Fruit fly (Drosophila melanogaster) whole organism, embryonic: ENCODE data around the gene wrm2.
A peak's percentile ranks its signal among the peaks of the same experiment; 100 is the strongest.

Experiments
- Asciz ChIP-seq: fragments of 200-800 bp; sonication (Bioruptor generic); optimal IDR thresholded peaks from 2 replicates; lab custom pipeline; 2017; ENCODE audit warnings: missing biosample characterization, mild to moderate bottlenecking, missing genetic modification characterization, missing genetic modification reagents
- CG10366 ChIP-seq: fragments of 200-800 bp; sonication (Bioruptor generic); IDR thresholded peaks from 2 replicates; pipeline ENCODE4 v1.3.6; 2022; ENCODE audit warnings: missing biosample characterization, missing genetic modification characterization
- CG10654 ChIP-seq: fragments of 200-800 bp; sonication (Bioruptor generic); optimal IDR thresholded peaks from 2 replicates; lab custom pipeline; 2016; ENCODE audit warnings: missing biosample characterization, missing genetic modification characterization
- CG11696 ChIP-seq: fragments of 200-800 bp; sonication (Bioruptor generic); IDR thresholded peaks from 2 replicates; pipeline ENCODE4 v1.3.6; 2022; ENCODE audit warnings: missing biosample characterization, missing genetic modification characterization
- CG14014 ChIP-seq: fragments of 200-800 bp; sonication (Bioruptor generic); IDR thresholded peaks from 2 replicates; pipeline ENCODE4 v1.3.6; 2022; ENCODE audit warnings: missing biosample characterization, missing genetic modification characterization
- CG14667 ChIP-seq: fragments of 200-800 bp; sonication (Bioruptor generic); IDR thresholded peaks from 2 replicates; pipeline ENCODE4 v1.3.6; 2022; ENCODE audit warnings: missing biosample characterization, missing genetic modification characterization
- CG14965 ChIP-seq: fragments of 200-800 bp; sonication (Bioruptor generic); optimal IDR thresholded peaks from 2 replicates; lab custom pipeline; 2016; ENCODE audit warnings: missing biosample characterization, missing genetic modification characterization, borderline replicate concordance
- CG16813 ChIP-seq: fragments of 200-800 bp; sonication (Bioruptor generic); IDR thresholded peaks from 3 replicates; pipeline ENCODE4 v1.3.6; 2022; ENCODE audit warnings: missing biosample characterization, missing genetic modification characterization; ENCODE audit not compliant: partially characterized antibody
- CG17328 ChIP-seq: fragments of 200-800 bp; sonication (Bioruptor generic); IDR thresholded peaks from 2 replicates; pipeline ENCODE4 v1.3.6; 2022; ENCODE audit warnings: missing biosample characterization, missing genetic modification characterization
- CG2116 ChIP-seq: fragments of 200-800 bp; sonication (Bioruptor generic); optimal IDR thresholded peaks from 3 replicates; lab custom pipeline; 2018; ENCODE audit warnings: missing biosample characterization, mild to moderate bottlenecking, missing genetic modification characterization
- CG2712 ChIP-seq: fragments of 200-800 bp; optimal IDR thresholded peaks from 3 replicates; lab custom pipeline; 2019; ENCODE audit warnings: missing biosample characterization, mild to moderate bottlenecking, missing genetic modification characterization, moderate library complexity
- CG2889 ChIP-seq: fragments of 200-800 bp; sonication (Bioruptor generic); IDR thresholded peaks from 3 replicates; pipeline ENCODE4 v1.3.6; 2022; ENCODE audit warnings: missing biosample characterization, missing genetic modification characterization
- CG30431 ChIP-seq: fragments of 200-800 bp; sonication (Bioruptor generic); optimal IDR thresholded peaks from 2 replicates; lab custom pipeline; 2017; ENCODE audit warnings: missing biosample characterization, missing genetic modification characterization
- CG32532 ChIP-seq: fragments of 200-800 bp; sonication (Bioruptor generic); IDR thresholded peaks from 2 replicates; pipeline ENCODE4 v1.3.6; 2022; ENCODE audit warnings: missing biosample characterization, missing genetic modification characterization
- CG32772 ChIP-seq: fragments of 200-800 bp; sonication (Bioruptor generic); IDR thresholded peaks from 2 replicates; pipeline ENCODE4 v1.3.6; 2022; ENCODE audit warnings: missing biosample characterization, missing genetic modification characterization
- CG43689 ChIP-seq: fragments of 200-800 bp; sonication (Bioruptor generic); IDR thresholded peaks from 2 replicates; pipeline ENCODE4 v1.3.6; 2022; ENCODE audit warnings: missing biosample characterization, missing genetic modification characterization
- CG4424 ChIP-seq: fragments of 200-800 bp; sonication (Bioruptor generic); optimal IDR thresholded peaks from 3 replicates; lab custom pipeline; 2016; ENCODE audit warnings: missing biosample characterization, missing genetic modification characterization
- CG4820 ChIP-seq: fragments of 200-800 bp; sonication (Bioruptor generic); optimal IDR thresholded peaks from 3 replicates; lab custom pipeline; 2016; ENCODE audit warnings: missing biosample characterization, missing genetic modification characterization
- CG6654 ChIP-seq: fragments of 200-800 bp; sonication (Bioruptor generic); optimal IDR thresholded peaks from 2 replicates; lab custom pipeline; 2017; ENCODE audit warnings: missing biosample characterization, mild to moderate bottlenecking, missing genetic modification characterization
- CG6689 ChIP-seq: fragments of 200-800 bp; sonication (Bioruptor generic); IDR thresholded peaks from 2 replicates; pipeline ENCODE4 v1.3.6; 2022; ENCODE audit warnings: missing biosample characterization, missing genetic modification characterization
- CG7357 ChIP-seq: fragments of 200-800 bp; sonication (Bioruptor generic); IDR thresholded peaks from 3 replicates; pipeline ENCODE4 v1.3.6; 2022; ENCODE audit warnings: missing biosample characterization, missing genetic modification characterization
- CG7963 ChIP-seq: fragments of 200-800 bp; sonication (Bioruptor generic); IDR thresholded peaks from 3 replicates; pipeline ENCODE4 v1.3.6; 2022; ENCODE audit warnings: missing biosample characterization, missing genetic modification characterization; ENCODE audit not compliant: partially characterized antibody
- CG8478 ChIP-seq: fragments of >200 bp; optimal IDR thresholded peaks from 2 replicates; lab custom pipeline; 2018
- Camta ChIP-seq: fragments of 200-800 bp; sonication (Bioruptor generic); optimal IDR thresholded peaks from 2 replicates; lab custom pipeline; 2016; ENCODE audit warnings: missing biosample characterization, missing genetic modification characterization
- D19B ChIP-seq: fragments of 200-800 bp; sonication (Bioruptor generic); optimal IDR thresholded peaks from 2 replicates; lab custom pipeline; 2017; ENCODE audit warnings: missing biosample characterization, mild to moderate bottlenecking, missing genetic modification characterization
- Dad ChIP-seq: fragments of 200-800 bp; sonication (Bioruptor generic); optimal IDR thresholded peaks from 3 replicates; lab custom pipeline; 2016; ENCODE audit warnings: missing biosample characterization, missing genetic modification characterization
- Dp ChIP-seq: fragments of 200-800 bp; sonication (Bioruptor generic); optimal IDR thresholded peaks from 2 replicates; lab custom pipeline; 2018; ENCODE audit warnings: missing biosample characterization, mild to moderate bottlenecking, missing genetic modification characterization, moderate library complexity
- Elba2 ChIP-seq: fragments of 200-800 bp; sonication (Bioruptor generic); optimal IDR thresholded peaks from 3 replicates; lab custom pipeline; 2016; ENCODE audit warnings: missing biosample characterization, missing genetic modification characterization
- Ets65A ChIP-seq: fragments of 200-800 bp; sonication (Bioruptor generic); peaks from one replicate; lab custom pipeline; 2016; ENCODE audit warnings: missing biosample characterization, missing genetic modification characterization
- GATAe ChIP-seq: fragments of 200-800 bp; sonication (Bioruptor generic); conservative IDR thresholded peaks from 2 replicates; pipeline ENCODE4 v1.3.6; 2022; ENCODE audit warnings: missing biosample characterization, missing genetic modification characterization
- H2.0 ChIP-seq: fragments of 200-800 bp; sonication (Bioruptor generic); IDR thresholded peaks from 2 replicates; pipeline ENCODE4 v1.3.6; 2022; ENCODE audit warnings: missing biosample characterization, missing genetic modification characterization
- Med ChIP-seq: fragments of 200-800 bp; sonication (Bioruptor generic); peaks from one replicate; lab custom pipeline; 2016; ENCODE audit warnings: missing biosample characterization, missing genetic modification characterization, mild to moderate bottlenecking, inconsistent platforms, moderate library complexity
- Scr ChIP-seq: fragments of 200-800 bp; sonication (Bioruptor generic); IDR thresholded peaks from 2 replicates; pipeline ENCODE4 v1.3.6; 2022; ENCODE audit warnings: missing biosample characterization, missing genetic modification characterization; ENCODE audit not compliant: partially characterized antibody
- Xbp1 ChIP-seq: fragments of 200-800 bp; sonication (Bioruptor generic); optimal IDR thresholded peaks from 3 replicates; lab custom pipeline; 2016; ENCODE audit warnings: missing biosample characterization, mild to moderate bottlenecking, missing genetic modification characterization
- ase ChIP-seq: fragments of 200-800 bp; sonication (Bioruptor generic); IDR thresholded peaks from 3 replicates; pipeline ENCODE4 v1.3.6; 2022; ENCODE audit warnings: missing biosample characterization, missing genetic modification characterization
- az2 ChIP-seq: fragments of 200-800 bp; sonication (Bioruptor generic); optimal IDR thresholded peaks from 3 replicates; lab custom pipeline; 2016; ENCODE audit warnings: missing biosample characterization, missing genetic modification characterization
- bbx ChIP-seq: fragments of 200-800 bp; sonication (Bioruptor generic); IDR thresholded peaks from 2 replicates; pipeline ENCODE4 v1.3.6; 2022; ENCODE audit warnings: missing biosample characterization, missing genetic modification characterization; ENCODE audit not compliant: partially characterized antibody
- bigmax ChIP-seq: fragments of 200-800 bp; sonication (Bioruptor generic); optimal IDR thresholded peaks from 2 replicates; lab custom pipeline; 2018; ENCODE audit warnings: missing biosample characterization, mild to moderate bottlenecking, missing genetic modification characterization
- br ChIP-seq: fragments of >200 bp; optimal IDR thresholded peaks from 2 replicates; lab custom pipeline; 2017
- cad ChIP-seq: fragments of >200 bp; optimal IDR thresholded peaks from 2 replicates; lab custom pipeline; 2017; ENCODE audit warnings: missing biosample characterization, missing genetic modification characterization
- dmrt99B ChIP-seq: fragments of 200-800 bp; sonication (Bioruptor generic); optimal IDR thresholded peaks from 2 replicates; lab custom pipeline; 2018; ENCODE audit warnings: missing biosample characterization, mild to moderate bottlenecking, missing genetic modification characterization, moderate library complexity
- fd3F ChIP-seq: fragments of 200-800 bp; sonication (Bioruptor generic); optimal IDR thresholded peaks from 2 replicates; lab custom pipeline; 2018; ENCODE audit warnings: missing biosample characterization, mild to moderate bottlenecking, missing genetic modification characterization, moderate library complexity
- lbe ChIP-seq: fragments of 200-800 bp; sonication (Bioruptor generic); optimal IDR thresholded peaks from 2 replicates; lab custom pipeline; 2016; ENCODE audit warnings: missing biosample characterization, mild to moderate bottlenecking, missing genetic modification characterization
- nau ChIP-seq: fragments of 200-800 bp; sonication (Bioruptor generic); optimal IDR thresholded peaks from 3 replicates; lab custom pipeline; 2017; ENCODE audit warnings: missing biosample characterization, mild to moderate bottlenecking, missing genetic modification characterization, missing genetic modification reagents
- p53 ChIP-seq: fragments of 200-800 bp; sonication (Bioruptor generic); optimal IDR thresholded peaks from 2 replicates; lab custom pipeline; 2016; ENCODE audit warnings: missing biosample characterization, missing genetic modification characterization
- pum ChIP-seq: fragments of 200-800 bp; sonication (Bioruptor generic); optimal IDR thresholded peaks from 2 replicates; lab custom pipeline; 2016; ENCODE audit warnings: missing biosample characterization, missing genetic modification characterization
- seq ChIP-seq: fragments of 200-800 bp; sonication (Bioruptor generic); IDR thresholded peaks from 2 replicates; pipeline ENCODE4 v1.3.6; 2022; ENCODE audit warnings: missing biosample characterization, missing genetic modification characterization
- sr ChIP-seq: fragments of 200-800 bp; sonication (Bioruptor generic); IDR thresholded peaks from 3 replicates; pipeline ENCODE4 v1.3.6; 2022; ENCODE audit warnings: missing biosample characterization, missing genetic modification characterization
- trem ChIP-seq: fragments of 200-800 bp; optimal IDR thresholded peaks from 3 replicates; lab custom pipeline; 2019; ENCODE audit warnings: missing biosample characterization, mild to moderate bottlenecking, missing genetic modification characterization, moderate library complexity
- tup ChIP-seq: fragments of 200-800 bp; sonication (Bioruptor generic); optimal IDR thresholded peaks from 2 replicates; lab custom pipeline; 2016; ENCODE audit warnings: missing biosample characterization, mild to moderate bottlenecking, missing genetic modification characterization, moderate library complexity
- zfh1 ChIP-seq: fragments of 200-800 bp; sonication (Bioruptor generic); IDR thresholded peaks from 3 replicates; pipeline ENCODE4 v1.3.6; 2022; ENCODE audit warnings: missing biosample characterization, missing genetic modification characterization
- zfh2 ChIP-seq: fragments of 200-800 bp; sonication (Bioruptor generic); optimal IDR thresholded peaks from 2 replicates; lab custom pipeline; 2016; ENCODE audit warnings: missing biosample characterization, missing genetic modification characterization

wrm2 gene

DNA sequence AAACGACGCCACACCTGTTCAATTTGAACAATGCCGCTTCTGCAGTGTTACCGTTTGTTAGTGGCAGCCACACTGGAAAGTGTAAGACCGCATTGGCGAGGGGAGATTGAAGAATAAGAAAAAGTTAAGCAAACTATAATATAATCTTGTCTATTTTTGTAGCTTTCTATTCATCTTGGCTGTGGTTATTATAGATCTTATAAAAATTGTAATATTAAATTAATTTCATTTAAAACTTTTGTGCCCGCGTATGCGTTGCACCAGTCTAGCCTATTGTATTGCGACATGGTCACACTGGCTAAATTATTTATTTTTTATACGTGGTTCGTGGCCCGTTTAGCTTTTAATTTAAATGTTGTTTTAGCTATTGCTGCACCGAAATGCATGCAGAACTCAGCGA lies 11.7 kb downstream of the wrm2 start, which contains the start of the genes RhoGEF4 and Rint1 (continued):
- TF ChIP-seq CG11696 (GFP tag; lab: Robert Waterston, UW) (no peak), CG14965 (GFP tag; lab: Kevin White, UChicago) (no peak), Dp (peak; percentile 92), CG7963 (GFP tag; lab: Robert Waterston, UW) (no peak), Scr (GFP tag; lab: Robert Waterston, UW) (peak; percentile 21; the same call in 1 of the 2 replicates), CG10366 (GFP tag; lab: Robert Waterston, UW) (peak; percentile 80), CG8478 (lab: Kevin White, UChicago) (no peak), Ets65A (GFP tag; lab: Kevin White, UChicago) (peak; percentile 95), CG16813 (peak; percentile 34; the same call in 1 of the 3 replicates), CG4424 (peak; percentile 61), CG4820 (GFP tag; lab: Kevin White, UChicago) (peak; percentile 54), cad (GFP tag; lab: Kevin White, UChicago) (no peak), CG2712 (tag; lab: Kevin White, UChicago) (peak; percentile 81), Xbp1 (peak; percentile 91), D19B (GFP tag; lab: Kevin White, UChicago) (no peak), CG6689 (peak; percentile 76), Dad (GFP tag; lab: Kevin White, UChicago) (peak; percentile 31), CG6654 (GFP tag; lab: Kevin White, UChicago) (no peak), CG32772 (peak; percentile 73), CG14667 (GFP tag; lab: Robert Waterston, UW) (peak; percentile 56), lbe (GFP tag; lab: Kevin White, UChicago) (no peak), tup (GFP tag; lab: Kevin White, UChicago) (peak; percentile 60), bigmax (no peak), H2.0 (GFP tag; lab: Robert Waterston, UW) (peak; percentile 54; the same call in 1 of the 2 replicates), trem (tag; lab: Kevin White, UChicago) (peak; percentile 82), dmrt99B (tag; lab: Kevin White, UChicago) (no peak), br (no peak), az2 (GFP tag; lab: Kevin White, UChicago) (peak; percentile 78), CG14014 (GFP tag; lab: Robert Waterston, UW) (no peak), CG2889 (GFP tag; lab: Robert Waterston, UW) (0 out of 3 replicates have a peak, but pooled peaks have one; percentile 12), CG43689 (GFP tag; lab: Robert Waterston, UW) (no peak), CG2116 (GFP tag; lab: Kevin White, UChicago) (peak; percentile 69), nau (GFP tag; lab: Kevin White, UChicago) (no peak), Asciz (GFP tag; lab: Kevin White, UChicago) (no peak), bbx (no peak), Med (GFP tag; lab: Kevin White, UChicago) (peak; percentile 90), Camta (GFP tag; lab: Kevin White, UChicago) (peak; percentile 19), CG7357 (GFP tag; lab: Robert Waterston, UW) (peak; percentile 50; the same call in 1 of the 3 replicates), Elba2 (peak; percentile 70), zfh2 (GFP tag; lab: Kevin White, UChicago) (peak; percentile 53), seq (GFP tag; lab: Robert Waterston, UW) (0 out of 2 replicates have a peak, but pooled peaks have one; percentile 31), GATAe (GFP tag; lab: Robert Waterston, UW) (no peak), CG30431 (peak; percentile 61), zfh1 (GFP tag; lab: Robert Waterston, UW) (peak; percentile 85), p53 (GFP tag; lab: Kevin White, UChicago) (no peak), CG10654 (GFP tag; lab: Kevin White, UChicago) (peak; percentile 60), pum (GFP tag; lab: Kevin White, UChicago) (peak; percentile 52), CG32532 (peak; percentile 83), fd3F (GFP tag; lab: Kevin White, UChicago) (peak; percentile 43), ase (GFP tag; lab: Robert Waterston, UW) (0 out of 3 replicates have a peak, but pooled peaks have one; percentile 41), sr (GFP tag; lab: Robert Waterston, UW) (no peak), CG17328 (GFP tag; lab: Robert Waterston, UW) (peak; percentile 63)
